Worm (Caenorhabditis elegans) whole organism, midembryonic: ENCODE results near the gene K03H1.11.

Source experiments
- T22C8.4 ChIP-seq: fragments of 200-800 bp; sonication (Bioruptor generic); IDR thresholded peaks from 2 replicates; pipeline ENCODE4 v1.3.6; 2022; ENCODE audit warnings: missing genetic modification characterization, missing compliant biosample characterization
- cog-1 ChIP-seq: sonication (generic microtip); optimal IDR thresholded peaks from 2 replicates; lab custom pipeline; 2016; ENCODE audit warnings: missing genetic modification characterization, missing compliant biosample characterization
- flt-1 ChIP-seq: fragments of 200-800 bp; sonication (Bioruptor generic); IDR thresholded peaks from 2 replicates; pipeline ENCODE4 v1.3.6; 2022; ENCODE audit warnings: missing genetic modification characterization, missing compliant biosample characterization
- klf-2 ChIP-seq: fragments of 200-800 bp; sonication (Bioruptor generic); conservative IDR thresholded peaks from 2 replicates; pipeline ENCODE4 v1.3.6; 2022; ENCODE audit warnings: missing genetic modification reagents, missing genetic modification characterization, missing compliant biosample characterization
- med-1 ChIP-seq: sonication (generic microtip); optimal IDR thresholded peaks from 2 replicates; lab custom pipeline; 2017; ENCODE audit warnings: missing genetic modification characterization, mild to moderate bottlenecking, missing compliant biosample characterization, antibody characterized with exemption, missing genetic modification reagents; ENCODE audit not compliant: insufficient read depth
- tab-1 ChIP-seq: fragments of 200-800 bp; sonication (Bioruptor generic); IDR thresholded peaks from 2 replicates; pipeline ENCODE4 v1.3.6; 2022; ENCODE audit warnings: missing genetic modification characterization, missing compliant biosample characterization
- ztf-29 ChIP-seq: fragments of 200-800 bp; sonication (Bioruptor generic); IDR thresholded peaks from 2 replicates; pipeline ENCODE4 v1.3.6; 2022; ENCODE audit warnings: missing genetic modification reagents, missing genetic modification characterization, missing compliant biosample characterization

DNA sequence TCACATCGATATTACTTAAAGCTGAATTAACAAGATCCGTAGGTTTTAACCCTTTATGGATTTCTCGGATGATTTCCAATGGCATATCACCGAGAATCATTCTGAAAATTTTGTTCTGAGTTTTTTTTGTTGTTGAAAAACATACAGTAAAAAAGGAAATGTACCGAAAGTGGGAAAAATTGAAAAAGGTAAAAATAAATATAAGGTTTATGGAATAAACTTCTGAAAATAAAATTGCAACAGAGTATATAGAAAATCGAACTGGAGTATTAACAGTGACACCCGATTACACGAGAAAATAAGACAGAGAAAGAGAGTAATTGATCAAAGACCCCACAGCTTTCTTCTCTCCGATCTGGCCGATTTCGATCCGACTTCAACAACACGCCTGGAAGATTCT is at the start of gene K03H1.11:
- TF ChIP-seq flt-1 (GFP tag; lab: Robert Waterston, UW) (no peak), T22C8.4 (GFP tag; lab: Robert Waterston, UW) (no peak), med-1 (no peak), ztf-29 (no peak), tab-1 (GFP tag; lab: Robert Waterston, UW) (no peak), cog-1 (tag; lab: Kevin White, UChicago) (no peak), klf-2 (GFP tag; lab: Robert Waterston, UW) (no peak)
